Fruit fly (Drosophila melanogaster) whole organism, pupa: ENCODE data around the gene CG13064.

Experiments
- CG17806 ChIP-seq: fragments of 200-800 bp; sonication (Bioruptor generic); optimal IDR thresholded peaks from 2 replicates; lab custom pipeline; 2018; ENCODE audit warnings: missing biosample characterization, mild to moderate bottlenecking, missing genetic modification characterization, moderate library complexity
- CG34367 ChIP-seq: fragments of 200-800 bp; sonication (Bioruptor generic); optimal IDR thresholded peaks from 2 replicates; lab custom pipeline; 2018; ENCODE audit warnings: missing biosample characterization, mild to moderate bottlenecking, missing genetic modification characterization
- CG8159 ChIP-seq: fragments of 200-800 bp; sonication (Bioruptor generic); optimal IDR thresholded peaks from 3 replicates; lab custom pipeline; 2018; ENCODE audit warnings: missing biosample characterization, mild to moderate bottlenecking, missing genetic modification characterization, moderate library complexity
- CG8301 ChIP-seq: fragments of 200-800 bp; sonication (Bioruptor generic); optimal IDR thresholded peaks from 2 replicates; lab custom pipeline; 2018; ENCODE audit warnings: missing biosample characterization, mild to moderate bottlenecking, missing genetic modification characterization
- CG9948 ChIP-seq: fragments of 200-800 bp; sonication (Bioruptor generic); optimal IDR thresholded peaks from 2 replicates; lab custom pipeline; 2018; ENCODE audit warnings: missing biosample characterization, mild to moderate bottlenecking, missing genetic modification characterization, moderate library complexity
- D1 ChIP-seq: fragments of 200-800 bp; sonication (Bioruptor generic); optimal IDR thresholded peaks from 2 replicates; lab custom pipeline; 2018; ENCODE audit warnings: missing biosample characterization, mild to moderate bottlenecking, missing genetic modification characterization, moderate library complexity
- Ets98B ChIP-seq: fragments of 200-800 bp; sonication (Bioruptor generic); IDR thresholded peaks from 2 replicates; pipeline ENCODE4 v1.3.6; 2022; ENCODE audit warnings: missing biosample characterization, missing genetic modification characterization
- Pif1B ChIP-seq: fragments of 200-800 bp; sonication (Bioruptor generic); optimal IDR thresholded peaks from 3 replicates; lab custom pipeline; 2016; ENCODE audit warnings: missing biosample characterization, missing genetic modification characterization
- Snoo ChIP-seq: fragments of 200-800 bp; sonication (Bioruptor generic); optimal IDR thresholded peaks from 3 replicates; lab custom pipeline; 2017; ENCODE audit warnings: missing biosample characterization, mild to moderate bottlenecking, missing genetic modification characterization, inconsistent platforms
- gl ChIP-seq: fragments of 200-800 bp; sonication (Bioruptor generic); optimal IDR thresholded peaks from 2 replicates; lab custom pipeline; 2018; ENCODE audit warnings: missing biosample characterization, mild to moderate bottlenecking, missing genetic modification characterization

- TF ChIP-seq Snoo (peak; percentile 7), CG8301 (tag; lab: Kevin White, UChicago) (no peak), CG8159 (peak; percentile 89), Pif1B (GFP tag; lab: Kevin White, UChicago) (peak; percentile 56), CG34367 (peak; percentile 67), D1 (tag; lab: Kevin White, UChicago) (peak; percentile 62), Ets98B (no peak), CG9948 (tag; lab: Kevin White, UChicago) (peak; percentile 70), CG17806 (tag; lab: Kevin White, UChicago) (peak; percentile 76), gl (tag; lab: Kevin White, UChicago) (peak; percentile 53)
These were observed 6.1 kb downstream of the CG13064 start for dm6 chr3L:16286258-16286657.
